Worm (Caenorhabditis elegans) whole organism, late embryonic: ENCODE measurements around the gene T13F3.4.

Source experiments
- F13H6.1 ChIP-seq: sonication (generic microtip); optimal IDR thresholded peaks from 2 replicates; lab custom pipeline; 2016; ENCODE audit warnings: missing genetic modification characterization, missing compliant biosample characterization
- ama-1 ChIP-seq: fragments of 150-350 bp; optimal IDR thresholded peaks from 2 replicates; lab custom pipeline; 2014
- ceh-19 ChIP-seq: fragments of 200-800 bp; sonication (Bioruptor generic); optimal IDR thresholded peaks from 2 replicates; lab custom pipeline; 2018; ENCODE audit warnings: mild to moderate bottlenecking, missing genetic modification characterization, missing compliant biosample characterization
- ceh-9 ChIP-seq: sonication (generic microtip); optimal IDR thresholded peaks from 2 replicates; lab custom pipeline; 2016; ENCODE audit warnings: mild to moderate bottlenecking, missing genetic modification characterization, inconsistent platforms, missing compliant biosample characterization
- dmd-4 ChIP-seq: sonication (generic microtip); optimal IDR thresholded peaks from 2 replicates; lab custom pipeline; 2016; ENCODE audit warnings: borderline replicate concordance, missing genetic modification characterization, missing compliant biosample characterization
- hlh-13 ChIP-seq: fragments of 200-800 bp; sonication (Bioruptor generic); optimal IDR thresholded peaks from 2 replicates; lab custom pipeline; 2018; ENCODE audit warnings: mild to moderate bottlenecking, missing genetic modification characterization, missing compliant biosample characterization
- hlh-30 ChIP-seq: sonication (generic microtip); optimal IDR thresholded peaks from 2 replicates; lab custom pipeline; 2017; ENCODE audit warnings: antibody characterized with exemption, missing genetic modification characterization, missing compliant biosample characterization; ENCODE audit not compliant: insufficient read depth
- mec-3 ChIP-seq: sonication (generic microtip); optimal IDR thresholded peaks from 2 replicates; lab custom pipeline; 2016; ENCODE audit warnings: borderline replicate concordance, missing genetic modification characterization, missing compliant biosample characterization
- odd-2 ChIP-seq: sonication (generic microtip); optimal IDR thresholded peaks from 2 replicates; lab custom pipeline; 2017; ENCODE audit warnings: antibody characterized with exemption, mild to moderate bottlenecking, missing genetic modification characterization, missing compliant biosample characterization
- pha-4 ChIP-seq: fragments of 150-350 bp; optimal IDR thresholded peaks from 2 replicates; lab custom pipeline; 2018; ENCODE audit warnings: missing biosample characterization, missing genetic modification reagents, missing genetic modification characterization
- sox-4 ChIP-seq: sonication (generic microtip); optimal IDR thresholded peaks from 2 replicates; lab custom pipeline; 2017; ENCODE audit warnings: mild to moderate bottlenecking, missing genetic modification characterization, inconsistent platforms, missing compliant biosample characterization
- unc-86 ChIP-seq: sonication (generic microtip); optimal IDR thresholded peaks from 2 replicates; lab custom pipeline; 2016; ENCODE audit warnings: missing genetic modification characterization, missing compliant biosample characterization

ce11 chrV:16277918-16278317 lies 11.5 kb upstream of the T13F3.4 start, which contains the start of gene cyp-37B1:
- TF ChIP-seq odd-2: no peak
- no peak for TF ChIP-seq mec-3 (tag; lab: Kevin White, UChicago)
- TF ChIP-seq dmd-4: no peak
- no peak for TF ChIP-seq ama-1 (lab: Kevin White, UChicago)
- TF ChIP-seq sox-4: no peak
- TF ChIP-seq pha-4 (tag; lab: Kevin White, UChicago): no peak
- TF ChIP-seq hlh-13: no peak
- no peak for TF ChIP-seq F13H6.1 (tag; lab: Kevin White, UChicago)
- TF ChIP-seq ceh-19 (GFP tag; lab: Kevin White, UChicago): no peak
- TF ChIP-seq hlh-30: no peak
- no peak for TF ChIP-seq unc-86 (tag; lab: Kevin White, UChicago)
- no peak for TF ChIP-seq ceh-9 (tag; lab: Kevin White, UChicago)
